Fruit fly (Drosophila melanogaster): ENCODE measurements around the gene Wdr82.

The Wdr82 gene

DNA sequence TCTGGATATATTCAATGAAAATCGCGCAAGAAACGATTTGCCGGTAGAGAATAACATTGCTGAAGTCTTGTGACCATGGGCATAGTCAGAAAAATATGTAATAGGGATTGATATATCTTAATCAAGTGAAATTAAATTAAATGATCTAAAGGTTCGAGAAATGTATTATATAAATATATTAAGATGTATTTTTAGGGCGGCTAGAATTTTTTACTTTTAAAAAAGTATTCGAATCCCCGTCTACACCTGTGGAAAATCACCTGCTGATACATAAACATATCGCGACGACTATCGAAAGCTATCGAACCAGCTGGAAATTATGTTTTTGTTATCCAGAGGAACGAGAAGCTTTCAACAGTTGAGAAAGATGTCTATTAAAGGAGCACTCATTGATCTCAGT lies 2.5 kb downstream of the Wdr82 start, which contains the start of the genes CG13390 and CG17294 (continued):
- TF ChIP-seq CG2712 (tag; optimal IDR thresholded peaks at IDR 0.05) (peak; percentile 100), insv (GFP tag; optimal IDR thresholded peaks at IDR 0.05) (peak in 1 of 2 experiments; percentile 87), mirr (GFP tag; optimal IDR thresholded peaks at IDR 0.05) (peak; percentile 99), CG30403 (GFP tag; optimal IDR thresholded peaks at IDR 0.05) (peak; percentile 99), CG1602 (GFP tag; optimal IDR thresholded peaks at IDR 0.05) (peak; percentile 99), CG9932 (GFP tag; IDR thresholded peaks at IDR 0.05) (peak; percentile 100), Dref (GFP tag; IDR thresholded peaks at IDR 0.05) (peak; percentile 65), Dad (GFP tag; optimal IDR thresholded peaks at IDR 0.05) (peak; percentile 91), hbn (GFP tag; IDR thresholded peaks at IDR 0.05; ENCODE audit: partially characterized antibody) (peak; percentile 70; the same call in 1 of the 2 replicates), CG11085 (GFP tag; IDR thresholded peaks at IDR 0.05) (peak; percentile 100), CG14710 (tag; optimal IDR thresholded peaks at IDR 0.05) (peak; percentile 98), Camta (GFP tag; optimal IDR thresholded peaks at IDR 0.05) (peak; percentile 96), CG10654 (GFP tag; optimal IDR thresholded peaks at IDR 0.05) (peak; percentile 99), Ravus (GFP tag; IDR thresholded peaks at IDR 0.05) (peak; percentile 99), Gsc (GFP tag; IDR thresholded peaks at IDR 0.05) (peak; percentile 98), Ets65A (GFP tag) (peak; percentile 97), ac (GFP tag; optimal IDR thresholded peaks at IDR 0.05) (peak; percentile 97), NfI (GFP tag; optimal IDR thresholded peaks at IDR 0.05) (peak; percentile 100), seq (GFP tag; IDR thresholded peaks at IDR 0.05) (peak; percentile 99), CG10543 (GFP tag; optimal IDR thresholded peaks at IDR 0.05) (peak; percentile 98), phol (tag; optimal IDR thresholded peaks at IDR 0.05) (peak; percentile 99), CG14860 (GFP tag; IDR thresholded peaks at IDR 0.05; ENCODE audit: partially characterized antibody) (0 out of 3 replicates have a peak, but pooled peaks have one; percentile 44), CG13894 (tag; optimal IDR thresholded peaks at IDR 0.05) (peak; percentile 100), CG33213 (GFP tag; optimal IDR thresholded peaks at IDR 0.05) (peak; percentile 93), Antp (GFP tag; optimal IDR thresholded peaks at IDR 0.05) (peak; percentile 82), nerfin-1 (tag; optimal IDR thresholded peaks at IDR 0.05) (peak; percentile 99), Lhr (GFP tag; optimal IDR thresholded peaks at IDR 0.05) (peak; percentile 97), CG17829 (tag; optimal IDR thresholded peaks at IDR 0.05) (peak; percentile 100), CG12104 (GFP tag; optimal IDR thresholded peaks at IDR 0.05) (peak; percentile 99), scrt (GFP tag; optimal IDR thresholded peaks at IDR 0.05) (peak; percentile 98), Bteb2 (GFP tag; optimal IDR thresholded peaks at IDR 0.05) (peak; percentile 98), ERR (GFP tag; optimal IDR thresholded peaks at IDR 0.05) (peak; percentile 84), CG6683 (GFP tag; optimal IDR thresholded peaks at IDR 0.05) (peak; percentile 99), CG12391 (tag; optimal IDR thresholded peaks at IDR 0.05) (peak; percentile 100), toy (GFP tag; IDR thresholded peaks at IDR 0.05) (peak; percentile 99), z (GFP tag; IDR thresholded peaks at IDR 0.05) (peak; percentile 84), ems (GFP tag; optimal IDR thresholded peaks at IDR 0.05) (peak; percentile 97), tna (GFP tag; IDR thresholded peaks at IDR 0.05; ENCODE audit: partially characterized antibody) (peak; percentile 28; the same call in 1 of the 2 replicates), tx (GFP tag; optimal IDR thresholded peaks at IDR 0.05) (peak; percentile 89), Atf-2 (GFP tag; optimal IDR thresholded peaks at IDR 0.05) (peak; percentile 91), lab (GFP tag; optimal IDR thresholded peaks at IDR 0.05) (peak; percentile 100), CG7786 (GFP tag; optimal IDR thresholded peaks at IDR 0.05) (peak; percentile 91), CG10959 (GFP tag; IDR thresholded peaks at IDR 0.05) (peak; percentile 99), knrl (GFP tag; IDR thresholded peaks at IDR 0.05; ENCODE audit: partially characterized antibody) (peak; percentile 76), CG31388 (GFP tag; optimal IDR thresholded peaks at IDR 0.05) (peak; percentile 99), HmgZ (tag; optimal IDR thresholded peaks at IDR 0.05) (peak; percentile 100), CG4282 (GFP tag; optimal IDR thresholded peaks at IDR 0.05) (peak; percentile 81), CG4820 (GFP tag; optimal IDR thresholded peaks at IDR 0.05) (peak; percentile 98), ssp (GFP tag; IDR thresholded peaks at IDR 0.05) (peak; percentile 96), vvl (GFP tag; IDR thresholded peaks at IDR 0.05) (peak; percentile 100), Ets97D (GFP tag; optimal IDR thresholded peaks at IDR 0.05) (peak; percentile 90)

Measured in whole organism, embryonic.